Fruit fly (Drosophila melanogaster) whole organism, embryonic: ENCODE measurements around the gene CG11374.

Source experiments
- Adf1 ChIP-seq: fragments of 200-800 bp; sonication (Bioruptor generic); IDR thresholded peaks from 2 replicates; pipeline ENCODE4 v1.3.6; 2022; ENCODE audit warnings: missing biosample characterization, missing genetic modification characterization
- CG10321 ChIP-seq: fragments of 200-800 bp; sonication (Bioruptor generic); IDR thresholded peaks from 2 replicates; pipeline ENCODE4 v1.3.6; 2022; ENCODE audit warnings: missing biosample characterization, missing genetic modification characterization
- CG10431 ChIP-seq: fragments of 200-800 bp; sonication (Bioruptor generic); optimal IDR thresholded peaks from 3 replicates; lab custom pipeline; 2018; ENCODE audit warnings: missing biosample characterization, mild to moderate bottlenecking, missing genetic modification characterization
- CG11085 ChIP-seq: fragments of 200-800 bp; sonication (Bioruptor generic); IDR thresholded peaks from 2 replicates; pipeline ENCODE4 v1.3.6; 2022; ENCODE audit warnings: missing biosample characterization, missing genetic modification characterization
- CG11093 ChIP-seq: fragments of 200-800 bp; sonication (Bioruptor generic); IDR thresholded peaks from 3 replicates; pipeline ENCODE4 v1.3.6; 2022; ENCODE audit warnings: missing biosample characterization, missing genetic modification characterization
- CG11560 ChIP-seq: fragments of 200-800 bp; sonication (Bioruptor generic); IDR thresholded peaks from 3 replicates; pipeline ENCODE4 v1.3.6; 2022; ENCODE audit warnings: missing biosample characterization, missing genetic modification characterization
- CG12942 ChIP-seq: fragments of 200-800 bp; sonication (Bioruptor generic); optimal IDR thresholded peaks from 3 replicates; lab custom pipeline; 2016; ENCODE audit warnings: missing biosample characterization, missing genetic modification characterization
- CG14050 ChIP-seq: fragments of 200-800 bp; sonication (Bioruptor generic); IDR thresholded peaks from 3 replicates; pipeline ENCODE4 v1.3.6; 2022; ENCODE audit warnings: missing biosample characterization, missing genetic modification characterization
- CG17385 ChIP-seq: fragments of 200-800 bp; sonication (Bioruptor generic); optimal IDR thresholded peaks from 3 replicates; lab custom pipeline; 2018; ENCODE audit warnings: missing biosample characterization, mild to moderate bottlenecking, missing genetic modification characterization
- CG18599 ChIP-seq: fragments of 200-800 bp; sonication (Bioruptor generic); optimal IDR thresholded peaks from 3 replicates; lab custom pipeline; 2017; ENCODE audit warnings: missing biosample characterization, missing genetic modification characterization, mild to moderate bottlenecking, moderate library complexity, missing genetic modification reagents
- CG2875 ChIP-seq: fragments of 200-800 bp; sonication (Bioruptor generic); optimal IDR thresholded peaks from 2 replicates; lab custom pipeline; 2017; ENCODE audit warnings: missing biosample characterization, mild to moderate bottlenecking, missing genetic modification characterization, missing genetic modification reagents
- CG32772 ChIP-seq: fragments of 200-800 bp; sonication (Bioruptor generic); IDR thresholded peaks from 2 replicates; pipeline ENCODE4 v1.3.6; 2022; ENCODE audit warnings: missing biosample characterization, missing genetic modification characterization
- CG33213 ChIP-seq: fragments of 200-800 bp; sonication (Bioruptor generic); optimal IDR thresholded peaks from 3 replicates; lab custom pipeline; 2016; ENCODE audit warnings: missing biosample characterization, missing genetic modification characterization
- CG34224 ChIP-seq: fragments of 200-800 bp; sonication (Bioruptor generic); IDR thresholded peaks from 3 replicates; pipeline ENCODE4 v1.3.6; 2022; ENCODE audit warnings: missing biosample characterization, missing genetic modification characterization; ENCODE audit not compliant: partially characterized antibody
- CG3995 ChIP-seq: fragments of 200-800 bp; sonication (Bioruptor generic); optimal IDR thresholded peaks from 3 replicates; lab custom pipeline; 2016; ENCODE audit warnings: missing biosample characterization, missing genetic modification characterization
- CG7987 ChIP-seq: fragments of 200-800 bp; sonication (Bioruptor generic); optimal IDR thresholded peaks from 2 replicates; lab custom pipeline; 2018; ENCODE audit warnings: missing biosample characterization, mild to moderate bottlenecking, missing genetic modification characterization, moderate library complexity
- CG9437 ChIP-seq: fragments of 200-800 bp; sonication (Bioruptor generic); optimal IDR thresholded peaks from 2 replicates; lab custom pipeline; 2018; ENCODE audit warnings: missing biosample characterization, mild to moderate bottlenecking, missing genetic modification characterization
- CG9797 ChIP-seq: fragments of 200-800 bp; sonication (Bioruptor generic); optimal IDR thresholded peaks from 3 replicates; lab custom pipeline; 2018; ENCODE audit warnings: missing biosample characterization, mild to moderate bottlenecking, missing genetic modification characterization
- Dad ChIP-seq: fragments of 200-800 bp; sonication (Bioruptor generic); optimal IDR thresholded peaks from 3 replicates; lab custom pipeline; 2016; ENCODE audit warnings: missing biosample characterization, missing genetic modification characterization
- Eip74EF ChIP-seq, 2 experiments: fragments of 200-800 bp in 1 of 2; fragments of >200 bp in 1 of 2; sonication (Bioruptor generic) in 1 of 2; optimal IDR thresholded peaks; 2 replicates each; lab custom pipeline; 2017 to 2019; ENCODE audit warnings: missing biosample characterization in 2 of 2, missing genetic modification characterization in 2 of 2, mild to moderate bottlenecking in 1 of 2, moderate library complexity in 1 of 2
- H15 ChIP-seq: fragments of 200-800 bp; sonication (Bioruptor generic); IDR thresholded peaks from 3 replicates; pipeline ENCODE4 v1.3.6; 2022; ENCODE audit warnings: missing biosample characterization, missing genetic modification characterization
- H2.0 ChIP-seq: fragments of 200-800 bp; sonication (Bioruptor generic); IDR thresholded peaks from 2 replicates; pipeline ENCODE4 v1.3.6; 2022; ENCODE audit warnings: missing biosample characterization, missing genetic modification characterization
- Hand ChIP-seq: fragments of 200-800 bp; sonication (Bioruptor generic); optimal IDR thresholded peaks from 2 replicates; lab custom pipeline; 2017; ENCODE audit warnings: mild to moderate bottlenecking, missing biosample characterization, missing genetic modification reagents, missing genetic modification characterization
- Hr3 ChIP-seq: fragments of 200-800 bp; sonication (Bioruptor generic); optimal IDR thresholded peaks from 3 replicates; lab custom pipeline; 2016; ENCODE audit warnings: missing biosample characterization, missing genetic modification characterization
- Hr39 ChIP-seq: fragments of >200 bp; optimal IDR thresholded peaks from 2 replicates; lab custom pipeline; 2017
- MTF-1 ChIP-seq: fragments of 200-800 bp; sonication (Bioruptor generic); optimal IDR thresholded peaks from 2 replicates; lab custom pipeline; 2018; ENCODE audit warnings: missing biosample characterization, mild to moderate bottlenecking, missing genetic modification characterization, borderline replicate concordance
- Nf-YA ChIP-seq: fragments of 200-800 bp; sonication (Bioruptor generic); IDR thresholded peaks from 2 replicates; pipeline ENCODE4 v1.3.6; 2022; ENCODE audit warnings: missing biosample characterization, missing genetic modification characterization
- Oaz ChIP-seq: fragments of 200-800 bp; sonication (Bioruptor generic); IDR thresholded peaks from 2 replicates; pipeline ENCODE4 v1.3.6; 2022; ENCODE audit warnings: missing biosample characterization, missing genetic modification characterization
- Rx ChIP-seq: fragments of 200-800 bp; sonication (Bioruptor generic); IDR thresholded peaks from 2 replicates; pipeline ENCODE4 v1.3.6; 2022; ENCODE audit warnings: missing biosample characterization, missing genetic modification characterization
- Sox102F ChIP-seq: fragments of 200-800 bp; sonication (Bioruptor generic); optimal IDR thresholded peaks from 2 replicates; lab custom pipeline; 2018; ENCODE audit warnings: missing biosample characterization, mild to moderate bottlenecking, missing genetic modification characterization, moderate library complexity
- Sry-β ChIP-seq: fragments of 200-800 bp; sonication (Bioruptor generic); optimal IDR thresholded peaks from 2 replicates; lab custom pipeline; 2018; ENCODE audit warnings: missing biosample characterization, mild to moderate bottlenecking, missing genetic modification characterization, moderate library complexity
- YL-1 ChIP-seq: fragments of 200-800 bp; sonication (Bioruptor generic); optimal IDR thresholded peaks from 3 replicates; lab custom pipeline; 2017; ENCODE audit warnings: missing biosample characterization, mild to moderate bottlenecking, missing genetic modification characterization
- az2 ChIP-seq: fragments of 200-800 bp; sonication (Bioruptor generic); optimal IDR thresholded peaks from 3 replicates; lab custom pipeline; 2016; ENCODE audit warnings: missing biosample characterization, missing genetic modification characterization
- bcd ChIP-seq: fragments of 200-800 bp; sonication (Bioruptor generic); optimal IDR thresholded peaks from 2 replicates; lab custom pipeline; 2017; ENCODE audit warnings: missing biosample characterization, mild to moderate bottlenecking, missing genetic modification characterization
- cad ChIP-seq: fragments of >200 bp; optimal IDR thresholded peaks from 2 replicates; lab custom pipeline; 2017; ENCODE audit warnings: missing biosample characterization, missing genetic modification characterization
- cg ChIP-seq: fragments of 200-800 bp; sonication (Bioruptor generic); optimal IDR thresholded peaks from 3 replicates; lab custom pipeline; 2019; ENCODE audit warnings: missing biosample characterization, mild to moderate bottlenecking, missing genetic modification characterization, moderate library complexity
- ci ChIP-seq: fragments of 200-800 bp; sonication (Bioruptor generic); IDR thresholded peaks from 3 replicates; pipeline ENCODE4 v1.3.6; 2022; ENCODE audit warnings: missing biosample characterization, missing genetic modification characterization
- ftz-f1 ChIP-seq: fragments of 200-800 bp; sonication (Bioruptor generic); optimal IDR thresholded peaks from 2 replicates; lab custom pipeline; 2016; ENCODE audit warnings: missing biosample characterization, missing genetic modification characterization
- gcm2 ChIP-seq: fragments of 200-800 bp; sonication (Bioruptor generic); optimal IDR thresholded peaks from 2 replicates; lab custom pipeline; 2016; ENCODE audit warnings: missing biosample characterization, missing genetic modification characterization
- gsb ChIP-seq: fragments of 200-800 bp; sonication (Bioruptor generic); IDR thresholded peaks from 2 replicates; pipeline ENCODE4 v1.3.6; 2022; ENCODE audit warnings: missing biosample characterization, missing genetic modification characterization
- h ChIP-seq: fragments of >200 bp; optimal IDR thresholded peaks from 2 replicates; lab custom pipeline; 2017
- jing ChIP-seq: fragments of 200-800 bp; sonication (Bioruptor generic); optimal IDR thresholded peaks from 2 replicates; lab custom pipeline; 2018; ENCODE audit warnings: missing biosample characterization, mild to moderate bottlenecking, missing genetic modification characterization
- lmd ChIP-seq: fragments of 200-800 bp; sonication (Bioruptor generic); IDR thresholded peaks from 2 replicates; pipeline ENCODE4 v1.3.6; 2022; ENCODE audit warnings: missing biosample characterization, missing genetic modification characterization
- mirr ChIP-seq: fragments of 200-800 bp; sonication (Bioruptor generic); optimal IDR thresholded peaks from 3 replicates; lab custom pipeline; 2018; ENCODE audit warnings: missing biosample characterization, mild to moderate bottlenecking, missing genetic modification characterization
- psq ChIP-seq: fragments of 200-800 bp; sonication (Bioruptor generic); optimal IDR thresholded peaks from 2 replicates; lab custom pipeline; 2017; ENCODE audit warnings: missing biosample characterization, missing genetic modification characterization
- schlank ChIP-seq: fragments of 200-800 bp; sonication (Bioruptor generic); optimal IDR thresholded peaks from 2 replicates; lab custom pipeline; 2018; ENCODE audit warnings: missing biosample characterization, mild to moderate bottlenecking, missing genetic modification characterization
- seq ChIP-seq: fragments of 200-800 bp; sonication (Bioruptor generic); IDR thresholded peaks from 2 replicates; pipeline ENCODE4 v1.3.6; 2022; ENCODE audit warnings: missing biosample characterization, missing genetic modification characterization
- slp2 ChIP-seq: fragments of 200-800 bp; sonication (Bioruptor generic); optimal IDR thresholded peaks from 2 replicates; lab custom pipeline; 2016; ENCODE audit warnings: missing biosample characterization, missing genetic modification characterization
- sqz ChIP-seq: fragments of 200-800 bp; sonication (Bioruptor generic); optimal IDR thresholded peaks from 3 replicates; lab custom pipeline; 2018; ENCODE audit warnings: missing biosample characterization, mild to moderate bottlenecking, missing genetic modification characterization
- ssp ChIP-seq: fragments of 200-800 bp; sonication (Bioruptor generic); IDR thresholded peaks from 2 replicates; pipeline ENCODE4 v1.3.6; 2022; ENCODE audit warnings: missing biosample characterization, missing genetic modification characterization
- tgo ChIP-seq: fragments of 200-800 bp; sonication (Bioruptor generic); IDR thresholded peaks from 3 replicates; pipeline ENCODE4 v1.3.6; 2022; ENCODE audit warnings: missing biosample characterization, missing genetic modification characterization

Gene CG11374

DNA sequence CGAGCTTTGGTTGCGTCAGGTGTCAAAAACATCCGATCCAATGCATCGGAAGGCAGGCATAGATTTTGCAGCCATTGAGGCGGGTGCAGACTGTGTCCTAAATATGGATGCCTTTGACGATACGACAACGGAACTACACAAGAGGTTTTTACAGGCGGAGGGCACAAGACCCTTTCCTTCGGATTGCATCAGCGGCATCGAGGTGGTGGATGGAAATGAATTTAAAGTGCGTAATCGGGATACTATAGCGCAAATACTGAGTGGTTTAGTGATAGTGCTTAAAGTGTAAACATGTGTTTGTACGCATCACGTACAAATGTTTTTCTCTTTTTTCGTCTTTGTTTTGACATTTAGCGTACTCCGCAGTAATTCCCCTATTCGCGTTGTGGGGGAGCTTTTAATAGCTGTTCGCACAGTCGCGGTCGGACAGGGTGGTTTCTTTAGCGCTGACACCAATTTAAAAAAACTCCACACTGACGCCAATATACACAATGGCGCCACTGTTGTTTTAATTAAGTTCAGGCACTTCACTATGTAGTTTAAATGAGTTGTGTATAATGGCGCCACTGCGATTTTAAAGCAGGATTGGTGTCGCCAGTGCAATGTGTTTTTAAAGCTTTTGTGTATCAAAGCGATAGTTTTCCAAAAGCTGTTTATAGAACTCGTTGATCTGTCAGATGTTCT is 3.3 kb upstream of the CG11374 start (continued):
- TF ChIP-seq mirr (GFP tag; lab: Kevin White, UChicago): peak; percentile 54
- no peak for TF ChIP-seq Nf-YA (GFP tag; lab: Robert Waterston, UW)
- TF ChIP-seq Hr39 (lab: Kevin White, UChicago): no peak
- 0 out of 2 replicates have a peak, but pooled peaks have one; percentile 56 for TF ChIP-seq seq (GFP tag; lab: Robert Waterston, UW)
- TF ChIP-seq psq (GFP tag; lab: Kevin White, UChicago): peak; percentile 96
- no peak for TF ChIP-seq CG11093
- no peak for TF ChIP-seq h
- no peak for TF ChIP-seq Eip74EF (GFP tag; optimal IDR thresholded peaks at IDR 0.05; lab: Kevin White, UChicago)
- peak; percentile 55 for TF ChIP-seq az2 (GFP tag; lab: Kevin White, UChicago)
- no peak for TF ChIP-seq ssp (GFP tag; lab: Robert Waterston, UW)
- peak; percentile 56 for TF ChIP-seq CG18599 (GFP tag; lab: Kevin White, UChicago)
- TF ChIP-seq Adf1: peak; percentile 48
- TF ChIP-seq CG9437 (GFP tag; lab: Kevin White, UChicago): no peak
- TF ChIP-seq Oaz (GFP tag; lab: Robert Waterston, UW): no peak
- no peak for TF ChIP-seq gsb
- peak; percentile 72 for TF ChIP-seq CG33213 (GFP tag; lab: Kevin White, UChicago)
- no peak for TF ChIP-seq H15
- no peak for TF ChIP-seq CG10431
- no peak for TF ChIP-seq CG9797 (GFP tag; lab: Kevin White, UChicago)
- TF ChIP-seq CG34224 (GFP tag; lab: Robert Waterston, UW): peak; percentile 59; the same call in 1 of the 3 replicates
- no peak for TF ChIP-seq cg
- 0 out of 3 replicates have a peak, but pooled peaks have one; percentile 22 for TF ChIP-seq CG11560 (tag; lab: Robert Waterston, UW)
- TF ChIP-seq CG17385 (GFP tag; lab: Kevin White, UChicago): no peak
- no peak for TF ChIP-seq CG2875 (GFP tag; lab: Kevin White, UChicago)
- peak; percentile 47 for TF ChIP-seq Sox102F (GFP tag; lab: Kevin White, UChicago)
- no peak for TF ChIP-seq YL-1
- no peak for TF ChIP-seq tgo
- 0 out of 2 replicates have a peak, but pooled peaks have one; percentile 31 for TF ChIP-seq CG10321 (GFP tag; lab: Robert Waterston, UW)
- peak; percentile 26 for TF ChIP-seq bcd (GFP tag; lab: Kevin White, UChicago)
- 0 out of 2 replicates have a peak, but pooled peaks have one; percentile 11 for TF ChIP-seq CG11085 (GFP tag; lab: Robert Waterston, UW)
- peak; percentile 25; the same call in 1 of the 2 replicates for TF ChIP-seq lmd
- no peak for TF ChIP-seq H2.0
- peak; percentile 55 for TF ChIP-seq Hr3 (GFP tag; lab: Kevin White, UChicago)
- no peak for TF ChIP-seq jing (GFP tag; lab: Kevin White, UChicago)
- peak; percentile 28 for TF ChIP-seq slp2 (GFP tag; lab: Kevin White, UChicago)
- no peak for TF ChIP-seq Hand (GFP tag; lab: Kevin White, UChicago)
- TF ChIP-seq CG32772: no peak
- no peak for TF ChIP-seq cad
- no peak for TF ChIP-seq schlank (tag; lab: Kevin White, UChicago)
- TF ChIP-seq ftz-f1 (GFP tag; lab: Kevin White, UChicago): no peak
- peak; percentile 81 for TF ChIP-seq CG7987
- TF ChIP-seq CG14050 (GFP tag; lab: Robert Waterston, UW): peak; percentile 18; the same call in 1 of the 3 replicates
- TF ChIP-seq CG3995 (GFP tag; lab: Kevin White, UChicago): no peak
- no peak for TF ChIP-seq CG12942 (GFP tag; lab: Kevin White, UChicago)
- no peak for TF ChIP-seq MTF-1 (GFP tag; lab: Kevin White, UChicago)
- TF ChIP-seq sqz (GFP tag; lab: Kevin White, UChicago): no peak
- no peak for TF ChIP-seq Sry-β
- TF ChIP-seq Rx (GFP tag; lab: Robert Waterston, UW): peak; percentile 39; the same call in 1 of the 2 replicates
- TF ChIP-seq Dad (GFP tag; lab: Kevin White, UChicago): peak; percentile 30
- TF ChIP-seq gcm2: no peak
- TF ChIP-seq ci (GFP tag; lab: Robert Waterston, UW): peak; percentile 73; the same call in 2 of the 3 replicates
